Worm (Caenorhabditis elegans) whole organism, L1 larva: ENCODE data around the gene chil-9.
"Not testable (repeated sequence)": the region's sequence is repeated elsewhere in the genome, so short reads cannot be mapped to it uniquely, and the experiment has no call there.

Experiments
- C04F5.9 ChIP-seq: sonication (generic microtip); optimal IDR thresholded peaks from 2 replicates; lab custom pipeline; 2016; ENCODE audit warnings: missing genetic modification characterization, missing compliant biosample characterization
- C34B4.2 ChIP-seq: sonication (generic microtip); optimal IDR thresholded peaks from 2 replicates; lab custom pipeline; 2017; ENCODE audit warnings: mild to moderate bottlenecking, missing genetic modification characterization, missing compliant biosample characterization
- F16B12.6 ChIP-seq: fragments of 150-350 bp; optimal IDR thresholded peaks from 2 replicates; lab custom pipeline; 2014; ENCODE audit warnings: missing biosample characterization, missing genetic modification characterization
- aha-1 ChIP-seq: fragments of 150-350 bp; optimal IDR thresholded peaks from 2 replicates; lab custom pipeline; 2014; ENCODE audit warnings: missing biosample characterization, missing genetic modification characterization
- alr-1 ChIP-seq: fragments of 200-800 bp; sonication (Bioruptor generic); optimal IDR thresholded peaks from 2 replicates; lab custom pipeline; 2018; ENCODE audit warnings: borderline replicate concordance, mild to moderate bottlenecking, missing genetic modification characterization, missing compliant biosample characterization
- ceh-82 ChIP-seq, 3 experiments: fragments of 150-350 bp in 1 of 3; sonication (generic microtip) in 2 of 3; optimal IDR thresholded peaks; 2 replicates each; lab custom pipeline; 2014 to 2017; ENCODE audit warnings: missing biosample characterization in 3 of 3, missing genetic modification characterization in 3 of 3
- ceh-90 ChIP-seq: sonication (generic microtip); optimal IDR thresholded peaks from 2 replicates; lab custom pipeline; 2016; ENCODE audit warnings: missing genetic modification characterization, missing compliant biosample characterization
- ces-1 ChIP-seq: fragments of 150-350 bp; optimal IDR thresholded peaks from 2 replicates; lab custom pipeline; 2014; ENCODE audit warnings: missing biosample characterization, missing genetic modification reagents, missing genetic modification characterization
- dsc-1 ChIP-seq: sonication (generic microtip); optimal IDR thresholded peaks from 2 replicates; lab custom pipeline; 2016; ENCODE audit warnings: mild to moderate bottlenecking, missing genetic modification characterization, missing compliant biosample characterization
- efl-1 ChIP-seq, 4 experiments: fragments of 150-350 bp; optimal IDR thresholded peaks in 3 of 4; peaks in 1 of 4; 1 replicate in 1 of 4; 2 replicates in 3 of 4; lab custom pipeline; 2014; ENCODE audit warnings: missing biosample characterization in 2 of 4, missing genetic modification characterization in 2 of 4, missing genetic modification reagents in 2 of 4
- efl-3 ChIP-seq: fragments of 200-800 bp; sonication (Bioruptor generic); optimal IDR thresholded peaks from 2 replicates; lab custom pipeline; 2018; ENCODE audit warnings: mild to moderate bottlenecking, missing genetic modification characterization, missing compliant biosample characterization
- egl-13 ChIP-seq: sonication (generic microtip); optimal IDR thresholded peaks from 2 replicates; lab custom pipeline; 2016; ENCODE audit warnings: missing genotype, missing genetic modification reagents, missing genetic modification characterization, missing compliant biosample characterization
- elt-2 ChIP-seq: sonication (generic microtip); optimal IDR thresholded peaks from 2 replicates; lab custom pipeline; 2016; ENCODE audit warnings: missing genetic modification characterization, mild to moderate bottlenecking, inconsistent platforms, missing compliant biosample characterization, missing genetic modification reagents
- elt-3 ChIP-seq, 6 experiments: fragments of 150-350 bp in 1 of 6; sonication (generic microtip); optimal IDR thresholded peaks; 2 replicates each; lab custom pipeline; 2017 to 2018; ENCODE audit warnings: missing biosample characterization in 6 of 6, missing genetic modification characterization in 6 of 6, inconsistent platforms in 1 of 6
- ets-5 ChIP-seq: fragments of 200-800 bp; sonication (Bioruptor generic); IDR thresholded peaks from 2 replicates; pipeline ENCODE4 v1.3.6; 2022; ENCODE audit warnings: missing genetic modification characterization, missing compliant biosample characterization
- fkh-8 ChIP-seq: sonication (generic microtip); optimal IDR thresholded peaks from 2 replicates; lab custom pipeline; 2016; ENCODE audit warnings: mild to moderate bottlenecking, missing genetic modification characterization, missing compliant biosample characterization
- fos-1 ChIP-seq: fragments of 150-350 bp; optimal IDR thresholded peaks from 2 replicates; lab custom pipeline; 2014; ENCODE audit warnings: missing biosample characterization, missing genetic modification characterization
- grh-1 ChIP-seq: fragments of 200-800 bp; sonication (Bioruptor generic); IDR thresholded peaks from 2 replicates; pipeline ENCODE4 v1.3.6; 2022; ENCODE audit warnings: missing genetic modification reagents, missing genetic modification characterization, missing compliant biosample characterization
- hpl-2 ChIP-seq: fragments of 150-350 bp; optimal IDR thresholded peaks from 2 replicates; lab custom pipeline; 2014; ENCODE audit warnings: missing biosample characterization, missing genetic modification reagents, missing genetic modification characterization
- isw-1 ChIP-seq: fragments of 200-800 bp; sonication (Bioruptor generic); IDR thresholded peaks from 2 replicates; pipeline ENCODE4 v1.3.6; 2022; ENCODE audit warnings: missing genetic modification characterization, missing compliant biosample characterization
- jun-1 ChIP-seq: fragments of 150-350 bp; optimal IDR thresholded peaks from 2 replicates; lab custom pipeline; 2014; ENCODE audit warnings: missing biosample characterization, missing genetic modification reagents, missing genetic modification characterization
- lin-13 ChIP-seq: fragments of 150-350 bp; optimal IDR thresholded peaks from 2 replicates; lab custom pipeline; 2014; ENCODE audit warnings: missing biosample characterization, missing genetic modification reagents, missing genetic modification characterization
- lin-15B ChIP-seq: fragments of 150-350 bp; sonication (generic microtip); optimal IDR thresholded peaks from 3 replicates; lab custom pipeline; 2014; ENCODE audit warnings: missing biosample characterization, missing genetic modification characterization
- lin-39 ChIP-seq: fragments of 150-350 bp; optimal IDR thresholded peaks from 2 replicates; lab custom pipeline; 2014; ENCODE audit warnings: missing biosample characterization, missing genetic modification reagents, missing genetic modification characterization
- lir-3 ChIP-seq: sonication (generic microtip); optimal IDR thresholded peaks from 2 replicates; lab custom pipeline; 2016; ENCODE audit warnings: mild to moderate bottlenecking, missing genetic modification characterization, moderate library complexity, missing compliant biosample characterization; ENCODE audit not compliant: poor library complexity
- mdl-1 ChIP-seq, 2 experiments: fragments of 150-350 bp; optimal IDR thresholded peaks; 2 replicates each; lab custom pipeline; 2014 to 2017; ENCODE audit warnings: missing biosample characterization in 2 of 2, missing genetic modification characterization in 2 of 2, inconsistent platforms in 1 of 2
- nhr-11 ChIP-seq: fragments of 150-350 bp; optimal IDR thresholded peaks from 2 replicates; lab custom pipeline; 2014; ENCODE audit warnings: missing biosample characterization, missing genetic modification characterization
- nhr-12 ChIP-seq: sonication (generic microtip); optimal IDR thresholded peaks from 2 replicates; lab custom pipeline; 2017; ENCODE audit warnings: missing biosample characterization, missing genetic modification characterization
- nhr-19 ChIP-seq: fragments of 200-800 bp; sonication (Bioruptor generic); conservative IDR thresholded peaks from 2 replicates; pipeline ENCODE4 v1.3.6; 2022; ENCODE audit warnings: missing genetic modification characterization, missing compliant biosample characterization
- nhr-20 ChIP-seq: sonication (generic microtip); optimal IDR thresholded peaks from 2 replicates; lab custom pipeline; 2016; ENCODE audit warnings: mild to moderate bottlenecking, missing genetic modification characterization, missing compliant biosample characterization
- nhr-237 ChIP-seq: fragments of 150-350 bp; optimal IDR thresholded peaks from 2 replicates; lab custom pipeline; 2014; ENCODE audit warnings: missing biosample characterization, missing genetic modification characterization
- nhr-28 ChIP-seq: fragments of 150-350 bp; optimal IDR thresholded peaks from 2 replicates; lab custom pipeline; 2014; ENCODE audit warnings: missing biosample characterization, missing genetic modification characterization
- nhr-76 ChIP-seq: sonication (generic microtip); optimal IDR thresholded peaks from 2 replicates; lab custom pipeline; 2017; ENCODE audit warnings: missing biosample characterization, missing genetic modification characterization
- nhr-77 ChIP-seq: fragments of 150-350 bp; optimal IDR thresholded peaks from 2 replicates; lab custom pipeline; 2014; ENCODE audit warnings: missing biosample characterization, missing genetic modification characterization
- pax-3 ChIP-seq: fragments of 200-800 bp; sonication (Bioruptor generic); optimal IDR thresholded peaks from 2 replicates; lab custom pipeline; 2018; ENCODE audit warnings: mild to moderate bottlenecking, missing genetic modification characterization, moderate library complexity, missing compliant biosample characterization
- rnt-1 ChIP-seq: sonication (generic microtip); optimal IDR thresholded peaks from 2 replicates; lab custom pipeline; 2016; ENCODE audit warnings: mild to moderate bottlenecking, missing genetic modification characterization, moderate library complexity, missing compliant biosample characterization
- skn-1 ChIP-seq: fragments of 150-350 bp; optimal IDR thresholded peaks from 2 replicates; lab custom pipeline; 2014; ENCODE audit warnings: missing biosample characterization, missing genetic modification characterization
- snu-23 ChIP-seq: sonication (generic microtip); optimal IDR thresholded peaks from 2 replicates; lab custom pipeline; 2016; ENCODE audit warnings: missing genetic modification characterization, missing compliant biosample characterization
- sox-4 ChIP-seq: sonication (generic microtip); optimal IDR thresholded peaks from 2 replicates; lab custom pipeline; 2016; ENCODE audit warnings: missing genetic modification characterization, missing compliant biosample characterization
- swsn-7 ChIP-seq: sonication (generic microtip); optimal IDR thresholded peaks from 2 replicates; lab custom pipeline; 2016; ENCODE audit warnings: missing genetic modification characterization, missing compliant biosample characterization
- unc-30 ChIP-seq: sonication (generic microtip); optimal IDR thresholded peaks from 2 replicates; lab custom pipeline; 2017; ENCODE audit warnings: missing biosample characterization, missing genetic modification characterization
- unc-98 ChIP-seq: fragments of 200-800 bp; sonication (Bioruptor generic); IDR thresholded peaks from 2 replicates; pipeline ENCODE4 v1.3.6; 2022; ENCODE audit warnings: missing genetic modification characterization, missing compliant biosample characterization
- zag-1 ChIP-seq: fragments of 150-350 bp; optimal IDR thresholded peaks from 2 replicates; lab custom pipeline; 2014; ENCODE audit warnings: missing biosample characterization, missing genetic modification characterization

Gene chil-9

ce11 chrII:9868698-9869097, 23.6 kb upstream of the chil-9 start, which contains the start of gene old-1:
Gene old-1, minus strand, starts transcription at chrII:9868747.
- TF ChIP-seq alr-1 (tag; lab: Kevin White, UChicago) (no peak), efl-1 (optimal IDR thresholded peaks at IDR 0.05; lab: Kevin White, UChicago) (no peak), efl-1 (GFP tag; optimal IDR thresholded peaks at IDR 0.05 in 1 of 2; lab: Kevin White, UChicago) (peak in 1 of 2 experiments; percentile 86)

ce11 chrII:9868207-9868606, 23.1 kb upstream of the chil-9 start:
- TF ChIP-seq fkh-8 (no peak), elt-2 (tag; lab: Kevin White, UChicago) (no peak), nhr-28 (tag; lab: Kevin White, UChicago) (no peak), grh-1 (no peak), skn-1 (tag; lab: Kevin White, UChicago) (no peak), nhr-11 (no peak), ceh-82 (tag; optimal IDR thresholded peaks at IDR 0.05; lab: Kevin White, UChicago) (no peak), C04F5.9 (no peak), ces-1 (GFP tag; lab: Kevin White, UChicago) (no peak), nhr-237 (tag; lab: Kevin White, UChicago) (no peak), unc-98 (GFP tag; lab: Robert Waterston, UW) (no peak), nhr-77 (tag; lab: Kevin White, UChicago) (no peak), efl-3 (GFP tag; lab: Kevin White, UChicago) (no peak), lin-13 (GFP tag; lab: Kevin White, UChicago) (no peak), egl-13 (tag; lab: Kevin White, UChicago) (no peak), ceh-90 (no peak), lin-39 (no peak), zag-1 (tag; lab: Kevin White, UChicago) (no peak)

ce11 chrII:9866378-9866777, 21.2 kb upstream of the chil-9 start, which contains the start of gene chil-1:
Gene chil-1, minus strand, starts transcription at chrII:9866478.
- TF ChIP-seq nhr-11; hpl-2; fos-1 (tag; lab: Kevin White, UChicago): not testable (repeated sequence)
- TF ChIP-seq, all 84 proteins: peak for 0; not testable (repeated sequence) for 84

ce11 chrII:9862147-9862546, 17.0 kb upstream of the chil-9 start, which contains the start of gene C08H9.18:
Gene C08H9.18, minus strand, starts transcription at chrII:9862247.
- TF ChIP-seq pax-3 (no peak), swsn-7 (no peak), nhr-28 (tag; lab: Kevin White, UChicago) (no peak), unc-98 (GFP tag; lab: Robert Waterston, UW) (no peak), mdl-1 (tag; optimal IDR thresholded peaks at IDR 0.05; lab: Kevin White, UChicago) (no peak), elt-3 (tag; optimal IDR thresholded peaks at IDR 0.05; lab: Kevin White, UChicago) (no peak), nhr-237 (tag; lab: Kevin White, UChicago) (no peak), snu-23 (GFP tag; lab: Kevin White, UChicago) (no peak), hpl-2 (no peak), nhr-12 (tag; lab: Kevin White, UChicago) (no peak), lir-3 (tag; lab: Kevin White, UChicago) (no peak), F16B12.6 (tag; lab: Kevin White, UChicago) (no peak), C34B4.2 (tag; lab: Kevin White, UChicago) (no peak), ets-5 (GFP tag; lab: Robert Waterston, UW) (no peak), unc-30 (tag; lab: Kevin White, UChicago) (no peak), C04F5.9 (no peak), jun-1 (no peak), lin-15B (tag; lab: Kevin White, UChicago) (no peak)

- TF ChIP-seq dsc-1 (tag; lab: Kevin White, UChicago) (no peak), swsn-7 (no peak), ces-1 (GFP tag; lab: Kevin White, UChicago) (no peak), nhr-20 (tag; lab: Kevin White, UChicago) (no peak), sox-4 (tag; lab: Kevin White, UChicago) (no peak), nhr-76 (no peak), alr-1 (tag; lab: Kevin White, UChicago) (no peak), isw-1 (no peak), fkh-8 (no peak), elt-3 (tag; optimal IDR thresholded peaks at IDR 0.05; lab: Kevin White, UChicago) (no peak), rnt-1 (tag; lab: Kevin White, UChicago) (no peak), nhr-19 (no peak), aha-1 (no peak), mdl-1 (tag; optimal IDR thresholded peaks at IDR 0.05; lab: Kevin White, UChicago) (no peak)
- TF ChIP-seq, all 84 proteins: peak for 0
Measured at ce11 chrII:9861394-9861793, 16.3 kb upstream of the chil-9 start, which contains the start of gene chil-3. Gene chil-3, minus strand, starts transcription at chrII:9861494.
